Fruit fly (Drosophila melanogaster) whole organism, embryonic: ENCODE results near the gene pix.
A peak's percentile ranks its signal among the peaks of the same experiment; 100 is the strongest.

Source experiments
- CG10543 ChIP-seq: fragments of 200-800 bp; sonication (Bioruptor generic); optimal IDR thresholded peaks from 3 replicates; lab custom pipeline; 2017; ENCODE audit warnings: missing biosample characterization, mild to moderate bottlenecking, missing genetic modification characterization, moderate library complexity
- CG11085 ChIP-seq: fragments of 200-800 bp; sonication (Bioruptor generic); IDR thresholded peaks from 2 replicates; pipeline ENCODE4 v1.3.6; 2022; ENCODE audit warnings: missing biosample characterization, missing genetic modification characterization
- CG11695 ChIP-seq: fragments of 200-800 bp; sonication (Bioruptor generic); IDR thresholded peaks from 3 replicates; pipeline ENCODE4 v1.3.6; 2022; ENCODE audit warnings: missing biosample characterization, missing genetic modification characterization
- CG12155 ChIP-seq: fragments of 200-800 bp; sonication (Bioruptor generic); optimal IDR thresholded peaks from 3 replicates; lab custom pipeline; 2016; ENCODE audit warnings: missing biosample characterization, missing genetic modification characterization
- CG12769 ChIP-seq: fragments of 200-800 bp; sonication (Bioruptor generic); optimal IDR thresholded peaks from 2 replicates; lab custom pipeline; 2019; ENCODE audit warnings: missing biosample characterization, mild to moderate bottlenecking, missing genetic modification characterization, moderate library complexity
- CG13123 ChIP-seq: fragments of 200-800 bp; sonication (Bioruptor generic); optimal IDR thresholded peaks from 2 replicates; lab custom pipeline; 2016; ENCODE audit warnings: missing biosample characterization, missing genetic modification characterization
- CG15073 ChIP-seq: fragments of 200-800 bp; sonication (Bioruptor generic); optimal IDR thresholded peaks from 2 replicates; lab custom pipeline; 2016; ENCODE audit warnings: missing biosample characterization, missing genetic modification characterization
- CG15514 ChIP-seq: fragments of 200-800 bp; sonication (Bioruptor generic); optimal IDR thresholded peaks from 3 replicates; lab custom pipeline; 2017; ENCODE audit warnings: missing biosample characterization, missing genetic modification characterization, mild to moderate bottlenecking, moderate library complexity, missing genetic modification reagents
- CG16863 ChIP-seq: fragments of 200-800 bp; sonication (Bioruptor generic); optimal IDR thresholded peaks from 3 replicates; lab custom pipeline; 2016; ENCODE audit warnings: missing biosample characterization, missing genetic modification characterization
- CG17568 ChIP-seq: fragments of 200-800 bp; sonication (Bioruptor generic); optimal IDR thresholded peaks from 2 replicates; lab custom pipeline; 2018; ENCODE audit warnings: missing biosample characterization, mild to moderate bottlenecking, missing genetic modification characterization, moderate library complexity
- CG2712 ChIP-seq: fragments of 200-800 bp; optimal IDR thresholded peaks from 3 replicates; lab custom pipeline; 2019; ENCODE audit warnings: missing biosample characterization, mild to moderate bottlenecking, missing genetic modification characterization, moderate library complexity
- CG33557 ChIP-seq: fragments of 200-800 bp; sonication (Bioruptor generic); optimal IDR thresholded peaks from 2 replicates; lab custom pipeline; 2019; ENCODE audit warnings: missing biosample characterization, mild to moderate bottlenecking, missing genetic modification characterization, moderate library complexity
- CG34422 ChIP-seq: fragments of 200-800 bp; sonication (Bioruptor generic); IDR thresholded peaks from 3 replicates; pipeline ENCODE4 v1.3.6; 2022; ENCODE audit warnings: missing biosample characterization, missing genetic modification characterization
- CG3726 ChIP-seq: fragments of 200-800 bp; sonication (Bioruptor generic); IDR thresholded peaks from 3 replicates; pipeline ENCODE4, ENCODE4 v1.3.6; 2022; ENCODE audit warnings: missing biosample characterization, missing genetic modification characterization
- CG4707 ChIP-seq: fragments of 200-800 bp; sonication (Bioruptor generic); optimal IDR thresholded peaks from 2 replicates; lab custom pipeline; 2018; ENCODE audit warnings: missing biosample characterization, mild to moderate bottlenecking, missing genetic modification characterization, moderate library complexity
- CG4820 ChIP-seq: fragments of 200-800 bp; sonication (Bioruptor generic); optimal IDR thresholded peaks from 3 replicates; lab custom pipeline; 2016; ENCODE audit warnings: missing biosample characterization, missing genetic modification characterization
- CG6813 ChIP-seq: fragments of 200-800 bp; sonication (Bioruptor generic); optimal IDR thresholded peaks from 2 replicates; lab custom pipeline; 2017; ENCODE audit warnings: missing biosample characterization, missing genetic modification characterization, mild to moderate bottlenecking, moderate library complexity, missing genetic modification reagents
- CG7745 ChIP-seq: fragments of 200-800 bp; sonication (Bioruptor generic); optimal IDR thresholded peaks from 2 replicates; lab custom pipeline; 2018; ENCODE audit warnings: missing biosample characterization, mild to moderate bottlenecking, missing genetic modification characterization, moderate library complexity
- CG7839 ChIP-seq: fragments of 200-800 bp; sonication (Bioruptor generic); optimal IDR thresholded peaks from 3 replicates; lab custom pipeline; 2018; ENCODE audit warnings: missing biosample characterization, mild to moderate bottlenecking, missing genetic modification characterization, moderate library complexity
- CG8359 ChIP-seq: fragments of 200-800 bp; sonication (Bioruptor generic); optimal IDR thresholded peaks from 2 replicates; lab custom pipeline; 2017; ENCODE audit warnings: missing biosample characterization, mild to moderate bottlenecking, missing genetic modification characterization, borderline replicate concordance
- CG8924 ChIP-seq: fragments of 200-800 bp; optimal IDR thresholded peaks from 3 replicates; lab custom pipeline; 2019; ENCODE audit warnings: missing biosample characterization, mild to moderate bottlenecking, missing genetic modification characterization, moderate library complexity
- Dbx ChIP-seq: fragments of 200-800 bp; sonication (Bioruptor generic); IDR thresholded peaks from 3 replicates; pipeline ENCODE4 v1.3.6; 2022; ENCODE audit warnings: missing biosample characterization, missing genetic modification characterization
- Dfd ChIP-seq, 2 experiments: fragments of >200 bp; optimal IDR thresholded peaks; 2 replicates each; lab custom pipeline; 2017; ENCODE audit warnings: missing biosample characterization in 2 of 2, missing genetic modification characterization in 2 of 2
- Gsc ChIP-seq: fragments of 200-800 bp; sonication (Bioruptor generic); IDR thresholded peaks from 2 replicates; pipeline ENCODE4 v1.3.6; 2022; ENCODE audit warnings: missing biosample characterization, missing genetic modification characterization
- Hey ChIP-seq: fragments of 200-800 bp; sonication (Bioruptor generic); optimal IDR thresholded peaks from 3 replicates; lab custom pipeline; 2018; ENCODE audit warnings: missing biosample characterization, mild to moderate bottlenecking, missing genetic modification characterization
- Med ChIP-seq: fragments of 200-800 bp; sonication (Bioruptor generic); peaks from one replicate; lab custom pipeline; 2016; ENCODE audit warnings: missing biosample characterization, missing genetic modification characterization, mild to moderate bottlenecking, inconsistent platforms, moderate library complexity
- Meics ChIP-seq: fragments of 200-800 bp; sonication (Bioruptor generic); optimal IDR thresholded peaks from 2 replicates; lab custom pipeline; 2017; ENCODE audit warnings: missing biosample characterization, mild to moderate bottlenecking, missing genetic modification characterization
- NC2β ChIP-seq: fragments of 200-800 bp; sonication (Bioruptor generic); optimal IDR thresholded peaks from 2 replicates; lab custom pipeline; 2016; ENCODE audit warnings: missing biosample characterization, missing genetic modification characterization
- NK7.1 ChIP-seq: fragments of 200-800 bp; sonication (Bioruptor generic); optimal IDR thresholded peaks from 3 replicates; lab custom pipeline; 2016; ENCODE audit warnings: missing biosample characterization, missing genetic modification characterization
- Spps ChIP-seq: fragments of 200-800 bp; sonication (Bioruptor generic); optimal IDR thresholded peaks from 2 replicates; lab custom pipeline; 2018; ENCODE audit warnings: missing biosample characterization, mild to moderate bottlenecking, missing genetic modification characterization
- Stat92E ChIP-seq, 3 experiments: fragments of >200 bp in 2 of 3; fragments of 200-800 bp in 1 of 3; sonication (Bioruptor generic) in 1 of 3; optimal IDR thresholded peaks; 2 replicates each; lab custom pipeline; 2017 to 2019; ENCODE audit warnings: missing biosample characterization in 3 of 3, missing genetic modification characterization in 3 of 3, mild to moderate bottlenecking in 1 of 3, moderate library complexity in 1 of 3
- ara ChIP-seq: fragments of 200-800 bp; sonication (Bioruptor generic); IDR thresholded peaks from 2 replicates; pipeline ENCODE4 v1.3.6; 2022; ENCODE audit warnings: missing biosample characterization, missing genetic modification characterization
- en ChIP-seq: fragments of 200-800 bp; sonication (Bioruptor generic); optimal IDR thresholded peaks from 2 replicates; lab custom pipeline; 2016; ENCODE audit warnings: missing biosample characterization, missing genetic modification characterization
- ewg ChIP-seq: fragments of 200-800 bp; sonication (Bioruptor generic); optimal IDR thresholded peaks from 3 replicates; lab custom pipeline; 2017; ENCODE audit warnings: mild to moderate bottlenecking, missing biosample characterization, missing genetic modification reagents, missing genetic modification characterization
- gcm2 ChIP-seq: fragments of 200-800 bp; sonication (Bioruptor generic); optimal IDR thresholded peaks from 2 replicates; lab custom pipeline; 2016; ENCODE audit warnings: missing biosample characterization, missing genetic modification characterization
- hkb ChIP-seq, 2 experiments: fragments of 200-800 bp in 1 of 2; fragments of >200 bp in 1 of 2; sonication (Bioruptor generic) in 1 of 2; IDR thresholded peaks in 1 of 2; optimal IDR thresholded peaks in 1 of 2; 2 replicates each; pipeline versions ENCODE4 v1.3.6 to Lab custom; 2017 to 2022; ENCODE audit warnings: missing biosample characterization in 1 of 2, missing genetic modification characterization in 1 of 2
- kay ChIP-seq: fragments of 200-800 bp; sonication (Bioruptor generic); optimal IDR thresholded peaks from 2 replicates; lab custom pipeline; 2016; ENCODE audit warnings: missing biosample characterization, missing genetic modification characterization
- nau ChIP-seq: fragments of 200-800 bp; sonication (Bioruptor generic); optimal IDR thresholded peaks from 3 replicates; lab custom pipeline; 2017; ENCODE audit warnings: missing biosample characterization, mild to moderate bottlenecking, missing genetic modification characterization, missing genetic modification reagents
- nerfin-1 ChIP-seq: fragments of 200-800 bp; sonication (Bioruptor generic); optimal IDR thresholded peaks from 3 replicates; lab custom pipeline; 2019; ENCODE audit warnings: missing biosample characterization, mild to moderate bottlenecking, missing genetic modification characterization, moderate library complexity
- nom ChIP-seq: fragments of 200-800 bp; sonication (Bioruptor generic); optimal IDR thresholded peaks from 2 replicates; lab custom pipeline; 2017; ENCODE audit warnings: missing biosample characterization, missing genetic modification characterization, mild to moderate bottlenecking, moderate library complexity, missing genetic modification reagents
- pita ChIP-seq: fragments of 200-800 bp; sonication (Bioruptor generic); optimal IDR thresholded peaks from 2 replicates; lab custom pipeline; 2017; ENCODE audit warnings: missing biosample characterization, mild to moderate bottlenecking, missing genetic modification characterization
- repo ChIP-seq: fragments of 200-800 bp; sonication (Bioruptor generic); optimal IDR thresholded peaks from 2 replicates; lab custom pipeline; 2016; ENCODE audit warnings: missing biosample characterization, missing genetic modification characterization
- sens ChIP-seq: fragments of 200-800 bp; sonication (Bioruptor generic); peaks from one replicate; lab custom pipeline; 2016; ENCODE audit warnings: missing biosample characterization, missing genetic modification characterization
- shn ChIP-seq: fragments of 200-800 bp; sonication (Bioruptor generic); optimal IDR thresholded peaks from 3 replicates; lab custom pipeline; 2016; ENCODE audit warnings: missing biosample characterization, missing genetic modification characterization
- so ChIP-seq: fragments of 200-800 bp; sonication (Bioruptor generic); IDR thresholded peaks from 3 replicates; pipeline ENCODE4 v1.3.6; 2022; ENCODE audit warnings: missing biosample characterization, missing genetic modification characterization
- tx ChIP-seq: fragments of 200-800 bp; sonication (Bioruptor generic); optimal IDR thresholded peaks from 2 replicates; lab custom pipeline; 2016; ENCODE audit warnings: missing biosample characterization, missing genetic modification characterization
- zf30C ChIP-seq: fragments of 200-800 bp; sonication (Bioruptor generic); optimal IDR thresholded peaks from 3 replicates; lab custom pipeline; 2018; ENCODE audit warnings: missing biosample characterization, mild to moderate bottlenecking, missing genetic modification characterization

Gene pix

dm6 chr3L:9011485-9012389, 37.2 kb upstream of the pix start (continued):
- peak; percentile 78 for TF ChIP-seq en (GFP tag; lab: Kevin White, UChicago)
- TF ChIP-seq CG8359, result peak; percentile 64
- peak; percentile 77 for TF ChIP-seq CG4820
- TF ChIP-seq CG13123 (GFP tag; lab: Kevin White, UChicago), result peak; percentile 52
- no peak for TF ChIP-seq hkb (optimal IDR thresholded peaks at IDR 0.05; lab: Kevin White, UChicago)
- TF ChIP-seq hkb (GFP tag; IDR thresholded peaks at IDR 0.05; lab: Robert Waterston, UW), result peak; percentile 80
- peak; percentile 15 for TF ChIP-seq gcm2
- peak; percentile 54 for TF ChIP-seq nerfin-1
- TF ChIP-seq CG2712 (tag; lab: Kevin White, UChicago), result peak; percentile 91
- peak; percentile 41 for TF ChIP-seq NK7.1 (GFP tag; lab: Kevin White, UChicago)
- TF ChIP-seq Gsc (GFP tag; lab: Robert Waterston, UW), result peak; percentile 71
- no peak for TF ChIP-seq CG17568
- TF ChIP-seq CG12769, result peak; percentile 40
- TF ChIP-seq Dbx, result no peak
- TF ChIP-seq CG33557 (GFP tag; lab: Kevin White, UChicago), result peak; percentile 81
- peak; percentile 55 for TF ChIP-seq tx (GFP tag; lab: Kevin White, UChicago)
- TF ChIP-seq nau (GFP tag; lab: Kevin White, UChicago), result no peak
- no peak for TF ChIP-seq CG11085 (GFP tag; lab: Robert Waterston, UW)
- peak; percentile 49 for TF ChIP-seq CG12155 (GFP tag; lab: Kevin White, UChicago)
- peak; percentile 78 for TF ChIP-seq CG8924 (tag; lab: Kevin White, UChicago)
- TF ChIP-seq ewg (GFP tag; lab: Kevin White, UChicago), result peak; percentile 36
- no peak for TF ChIP-seq CG15514 (GFP tag; lab: Kevin White, UChicago)
- TF ChIP-seq Spps (tag; lab: Kevin White, UChicago), result peak; percentile 72
- TF ChIP-seq shn (GFP tag; lab: Kevin White, UChicago), result peak; percentile 46
- TF ChIP-seq Hey, result no peak
- no peak for TF ChIP-seq pita
- TF ChIP-seq NC2β (GFP tag; lab: Kevin White, UChicago), result peak; percentile 68
- TF ChIP-seq Meics, result no peak
- peak; percentile 62; the same call in 2 of the 3 replicates for TF ChIP-seq CG11695 (GFP tag; lab: Robert Waterston, UW)
- TF ChIP-seq CG4707 (GFP tag; lab: Kevin White, UChicago), result no peak
- peak in 1 of 3 experiments; percentile 55 for TF ChIP-seq Stat92E (GFP tag; optimal IDR thresholded peaks at IDR 0.05; lab: Kevin White, UChicago)
- peak; percentile 90 for TF ChIP-seq zf30C (GFP tag; lab: Kevin White, UChicago)
- peak; percentile 58 for TF ChIP-seq repo (GFP tag; lab: Kevin White, UChicago)
- no peak for TF ChIP-seq Dfd (GFP tag; optimal IDR thresholded peaks at IDR 0.05; lab: Kevin White, UChicago)
- TF ChIP-seq CG6813, result peak; percentile 79
- peak; percentile 98 for TF ChIP-seq sens (GFP tag; lab: Kevin White, UChicago)
- peak; percentile 64 for TF ChIP-seq kay (GFP tag; lab: Kevin White, UChicago)
- TF ChIP-seq CG7745 (tag; lab: Kevin White, UChicago), result no peak
- peak; percentile 76 for TF ChIP-seq CG16863 (GFP tag; lab: Kevin White, UChicago)
- TF ChIP-seq CG10543 (GFP tag; lab: Kevin White, UChicago), result no peak
- TF ChIP-seq ara (GFP tag; lab: Robert Waterston, UW), result peak; percentile 89
- TF ChIP-seq CG7839 (tag; lab: Kevin White, UChicago), result peak; percentile 71
- no peak for TF ChIP-seq nom (GFP tag; lab: Kevin White, UChicago)
- peak; percentile 65; the same call in 1 of the 3 replicates for TF ChIP-seq CG34422 (GFP tag; lab: Robert Waterston, UW)
- TF ChIP-seq CG3726 (GFP tag; lab: Robert Waterston, UW), result peak; percentile 82; the same call in 2 of the 3 replicates
- TF ChIP-seq so, result no peak
- peak; percentile 85 for TF ChIP-seq Med (GFP tag; lab: Kevin White, UChicago)
- TF ChIP-seq CG15073 (GFP tag; lab: Kevin White, UChicago), result no peak
